Fruit fly (Drosophila melanogaster) whole organism, embryonic: ENCODE measurements around the gene CG5376.
A peak's percentile ranks its signal among the peaks of the same experiment; 100 is the strongest.

Experiments
- CG12391 ChIP-seq: fragments of 200-800 bp; sonication (Bioruptor generic); optimal IDR thresholded peaks from 3 replicates; lab custom pipeline; 2018; ENCODE audit warnings: missing biosample characterization, mild to moderate bottlenecking, missing genetic modification characterization, moderate library complexity
- CG16779 ChIP-seq: fragments of 200-800 bp; sonication (Bioruptor generic); IDR thresholded peaks from 2 replicates; pipeline ENCODE4 v1.3.6; 2022; ENCODE audit warnings: missing biosample characterization, missing genetic modification characterization
- CG16813 ChIP-seq: fragments of 200-800 bp; sonication (Bioruptor generic); IDR thresholded peaks from 3 replicates; pipeline ENCODE4 v1.3.6; 2022; ENCODE audit warnings: missing biosample characterization, missing genetic modification characterization; ENCODE audit not compliant: partially characterized antibody
- CG4328 ChIP-seq: fragments of 200-800 bp; sonication (Bioruptor generic); optimal IDR thresholded peaks from 3 replicates; lab custom pipeline; 2017; ENCODE audit warnings: missing biosample characterization, missing genetic modification reagents, missing genetic modification characterization
- Dref ChIP-seq: fragments of 200-800 bp; sonication (Bioruptor generic); IDR thresholded peaks from 2 replicates; pipeline ENCODE4 v1.3.6; 2022; ENCODE audit warnings: missing biosample characterization, missing genetic modification characterization
- Meics ChIP-seq: fragments of 200-800 bp; sonication (Bioruptor generic); optimal IDR thresholded peaks from 2 replicates; lab custom pipeline; 2017; ENCODE audit warnings: missing biosample characterization, mild to moderate bottlenecking, missing genetic modification characterization
- sr ChIP-seq: fragments of 200-800 bp; sonication (Bioruptor generic); IDR thresholded peaks from 3 replicates; pipeline ENCODE4 v1.3.6; 2022; ENCODE audit warnings: missing biosample characterization, missing genetic modification characterization

dm6 chr3R:22530305-22530704, 41.5 kb upstream of the CG5376 start, which contains the start of gene CG33099:
- TF ChIP-seq CG4328 (GFP tag; lab: Kevin White, UChicago) (peak; percentile 58), CG12391 (tag; lab: Kevin White, UChicago) (no peak), Meics (peak; percentile 43), CG16813 (GFP tag; lab: Robert Waterston, UW) (no peak), sr (GFP tag; lab: Robert Waterston, UW) (peak; percentile 36; the same call in 1 of the 3 replicates), CG16779 (no peak), Dref (no peak)
